Fruit fly (Drosophila melanogaster): Measurements from ENCODE around the gene rdgC.

rdgC gene

DNA sequence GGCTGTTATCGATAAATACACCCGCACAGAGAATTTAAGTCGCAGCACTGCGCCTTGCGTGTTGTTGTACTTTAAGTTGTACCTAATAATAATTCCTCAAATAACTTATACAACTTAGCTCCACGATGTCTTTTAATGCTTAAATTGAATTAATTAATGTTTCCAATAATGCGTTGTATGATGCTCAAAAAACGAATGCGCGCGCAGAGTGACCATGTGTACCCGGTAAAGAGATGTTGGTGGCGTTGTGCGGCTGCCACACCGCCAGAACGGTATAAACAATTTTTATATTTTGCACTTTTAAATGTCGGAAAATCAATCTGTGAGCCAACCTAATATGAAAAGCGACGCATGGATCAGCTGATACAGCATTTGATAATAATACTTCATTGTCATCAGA lies 21.7 kb upstream of the rdgC start (continued):
- no peak for TF ChIP-seq CG4730 (GFP tag; IDR thresholded peaks at IDR 0.05)
- no peak for TF ChIP-seq Spps (tag; optimal IDR thresholded peaks at IDR 0.05)
- TF ChIP-seq Blimp-1 (GFP tag; optimal IDR thresholded peaks at IDR 0.05) = no peak
- no peak for TF ChIP-seq Sox100B (GFP tag; optimal IDR thresholded peaks at IDR 0.05)
- no peak for TF ChIP-seq Sox102F (GFP tag; optimal IDR thresholded peaks at IDR 0.05)
- no peak for TF ChIP-seq dati (GFP tag; IDR thresholded peaks at IDR 0.05)
- no peak for TF ChIP-seq bsh (GFP tag; optimal IDR thresholded peaks at IDR 0.05)
- no peak for TF ChIP-seq ara (GFP tag; IDR thresholded peaks at IDR 0.05)
- TF ChIP-seq CG17359 (tag; optimal IDR thresholded peaks at IDR 0.05) = no peak
- peak; percentile 72 for TF ChIP-seq Dp (GFP tag; optimal IDR thresholded peaks at IDR 0.05)
- TF ChIP-seq CG7839 (tag; optimal IDR thresholded peaks at IDR 0.05) = no peak
- TF ChIP-seq Adf1 (GFP tag; IDR thresholded peaks at IDR 0.05) = no peak
- no peak for TF ChIP-seq p53 (GFP tag; optimal IDR thresholded peaks at IDR 0.05)
- TF ChIP-seq Fer2 (tag; optimal IDR thresholded peaks at IDR 0.05) = no peak
- no peak for TF ChIP-seq Stat92E (GFP tag; optimal IDR thresholded peaks at IDR 0.05)
- TF ChIP-seq tx (GFP tag; optimal IDR thresholded peaks at IDR 0.05) = no peak
- TF ChIP-seq dm (GFP tag; optimal IDR thresholded peaks at IDR 0.05) = peak; percentile 1
- TF ChIP-seq Optix (GFP tag; IDR thresholded peaks at IDR 0.05) = no peak
- TF ChIP-seq Abd-B (GFP tag; optimal IDR thresholded peaks at IDR 0.05) = peak; percentile 44
- no peak for TF ChIP-seq CG15011 (GFP tag; optimal IDR thresholded peaks at IDR 0.05)
- no peak for TF ChIP-seq luna (GFP tag; optimal IDR thresholded peaks at IDR 0.05)
- TF ChIP-seq z (GFP tag; IDR thresholded peaks at IDR 0.05) = no peak
- TF ChIP-seq CG3995 (GFP tag; optimal IDR thresholded peaks at IDR 0.05) = peak; percentile 78
- no peak for TF ChIP-seq chif (GFP tag; optimal IDR thresholded peaks at IDR 0.05)
- TF ChIP-seq CG12236 (GFP tag; optimal IDR thresholded peaks at IDR 0.05) = no peak
- no peak for TF ChIP-seq CG7928 (GFP tag; optimal IDR thresholded peaks at IDR 0.05)
- TF ChIP-seq CG8924 (tag; optimal IDR thresholded peaks at IDR 0.05) = peak; percentile 25
- TF ChIP-seq CG32767 (GFP tag; IDR thresholded peaks at IDR 0.05) = no peak
- no peak for TF ChIP-seq sqz (GFP tag; optimal IDR thresholded peaks at IDR 0.05)
- TF ChIP-seq CG16863 (GFP tag; optimal IDR thresholded peaks at IDR 0.05) = no peak
- peak; percentile 99 for TF ChIP-seq ewg (GFP tag; optimal IDR thresholded peaks at IDR 0.05)
- TF ChIP-seq slou (GFP tag; optimal IDR thresholded peaks at IDR 0.05) = no peak
- peak; percentile 5 for TF ChIP-seq exex (tag; optimal IDR thresholded peaks at IDR 0.05)
- no peak for TF ChIP-seq pan (optimal IDR thresholded peaks at IDR 0.05)
- no peak for TF ChIP-seq pan (GFP tag; optimal IDR thresholded peaks at IDR 0.05 in 1 of 2, IDR thresholded peaks at IDR 0.05 in 1 of 2)
- no peak for TF ChIP-seq cad (GFP tag; optimal IDR thresholded peaks at IDR 0.05)
- no peak for TF ChIP-seq ac (GFP tag; optimal IDR thresholded peaks at IDR 0.05)
- no peak for TF ChIP-seq sima (GFP tag; optimal IDR thresholded peaks at IDR 0.05)
- no peak for TF ChIP-seq CG12071 (GFP tag; optimal IDR thresholded peaks at IDR 0.05)
- TF ChIP-seq Xrp1 (GFP tag; IDR thresholded peaks at IDR 0.05) = no peak
- TF ChIP-seq corto (GFP tag; optimal IDR thresholded peaks at IDR 0.05) = no peak
- TF ChIP-seq CG17612 (GFP tag; IDR thresholded peaks at IDR 0.05) = no peak
- TF ChIP-seq gfzf (GFP tag; optimal IDR thresholded peaks at IDR 0.05) = peak; percentile 91
- no peak for TF ChIP-seq gem (tag; optimal IDR thresholded peaks at IDR 0.05)
- TF ChIP-seq eve (GFP tag; optimal IDR thresholded peaks at IDR 0.05) = no peak
- no peak for TF ChIP-seq CG12219 (GFP tag; optimal IDR thresholded peaks at IDR 0.05)
- TF ChIP-seq ssp (GFP tag; IDR thresholded peaks at IDR 0.05) = no peak
- no peak for TF ChIP-seq Opbp (GFP tag; IDR thresholded peaks at IDR 0.05; ENCODE audit: partially characterized antibody)
- TF ChIP-seq CG15514 (GFP tag; optimal IDR thresholded peaks at IDR 0.05) = peak; percentile 68
- TF ChIP-seq CG6813 (GFP tag; optimal IDR thresholded peaks at IDR 0.05) = no peak
- no peak for TF ChIP-seq CG6254 (GFP tag; optimal IDR thresholded peaks at IDR 0.05)

Measured in whole organism, embryonic.